Worm (Caenorhabditis elegans): ENCODE measurements around the gene lact-1.

DNA sequence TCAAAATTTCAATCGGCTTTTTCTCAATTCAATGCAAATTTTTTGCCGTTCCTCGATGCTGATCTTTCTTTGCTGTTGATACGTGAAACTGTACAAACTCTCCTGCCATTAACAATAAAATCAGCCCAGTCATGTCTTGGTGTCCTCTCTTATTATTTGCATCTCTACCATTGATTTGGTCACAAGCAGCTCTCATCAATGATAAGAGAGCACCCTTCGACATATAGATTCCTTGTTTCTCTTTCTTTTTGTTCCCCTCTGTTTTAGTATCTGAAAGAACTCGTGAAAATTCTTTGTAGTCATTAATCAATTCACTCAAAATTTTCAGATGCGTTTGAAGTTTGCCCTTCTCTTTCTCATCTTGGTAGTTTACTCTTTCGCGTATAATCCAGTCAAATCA is 31.6 kb upstream of the lact-1 start, which contains the start of gene lron-7:
- no peak for TF ChIP-seq lin-39 (tag; optimal IDR thresholded peaks at IDR 0.05)
- no peak for TF ChIP-seq pha-4 (GFP tag; IDR thresholded peaks at IDR 0.05)
- no peak for TF ChIP-seq pha-4 (tag; optimal IDR thresholded peaks at IDR 0.05)
- TF ChIP-seq daf-8 (GFP tag; IDR thresholded peaks at IDR 0.05): no peak
